Fruit fly (Drosophila melanogaster): ENCODE data around the gene Cyp9f3.

The Cyp9f3 gene

DNA sequence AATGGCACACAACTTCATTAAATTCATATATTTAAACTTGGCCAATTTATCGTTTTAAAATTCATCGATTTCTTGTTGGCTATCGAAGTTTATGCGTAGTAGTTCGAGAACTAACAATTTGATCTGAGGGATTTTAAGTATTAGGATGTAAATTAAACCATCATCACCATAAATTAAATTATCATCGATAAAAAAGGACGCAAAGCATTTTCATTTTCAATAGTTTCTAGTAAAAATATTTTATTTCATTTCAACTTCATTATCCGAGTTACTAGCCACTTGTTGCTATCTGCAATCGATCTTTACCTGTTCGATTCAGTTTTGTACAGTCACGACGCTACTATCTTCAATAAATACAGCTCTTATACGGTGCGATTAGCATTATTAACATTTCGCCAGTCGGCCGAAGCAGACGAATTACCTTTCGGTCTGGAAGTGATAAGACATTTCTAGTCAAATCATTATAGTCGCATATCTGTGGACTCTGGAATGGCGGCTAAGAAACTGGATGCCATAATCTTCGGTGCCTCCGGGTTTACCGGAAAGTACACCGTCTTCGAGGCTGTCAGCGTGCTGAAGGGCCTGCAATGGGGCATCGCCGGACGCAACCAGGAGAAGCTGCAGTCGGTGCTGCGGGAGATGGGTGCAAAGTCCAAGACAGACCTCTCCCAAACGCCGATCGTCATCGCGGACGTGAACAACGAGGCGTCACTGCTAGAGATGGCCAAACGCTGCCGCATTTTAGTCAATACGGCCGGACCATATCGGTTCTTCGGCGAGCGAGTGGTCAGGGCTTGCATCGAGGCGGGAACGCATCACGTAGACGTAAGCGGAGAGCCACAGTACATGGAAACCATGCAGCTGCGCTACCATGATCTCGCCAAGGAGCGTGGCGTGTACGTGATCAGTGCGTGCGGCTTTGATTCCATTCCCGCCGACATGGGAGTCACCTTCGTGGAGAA lies 7.8 kb upstream of the Cyp9f3 start, which contains the start of gene CG5167 (continued):
- TF ChIP-seq H15 (GFP tag; IDR thresholded peaks at IDR 0.05) (no peak), CG9727 (GFP tag; optimal IDR thresholded peaks at IDR 0.05) (peak; percentile 59), CG2678 (tag; optimal IDR thresholded peaks at IDR 0.05) (peak; percentile 61), ftz-f1 (GFP tag; optimal IDR thresholded peaks at IDR 0.05) (no peak), kay (GFP tag; optimal IDR thresholded peaks at IDR 0.05) (no peak), lbe (GFP tag; optimal IDR thresholded peaks at IDR 0.05) (peak; percentile 12), zfh1 (GFP tag; IDR thresholded peaks at IDR 0.05) (no peak), CG12236 (GFP tag; optimal IDR thresholded peaks at IDR 0.05) (no peak), CG9609 (GFP tag; optimal IDR thresholded peaks at IDR 0.05) (no peak), CG17385 (GFP tag; optimal IDR thresholded peaks at IDR 0.05) (peak; percentile 23), kni (GFP tag; optimal IDR thresholded peaks at IDR 0.05) (no peak), amos (GFP tag; IDR thresholded peaks at IDR 0.05; ENCODE audit: partially characterized antibody) (peak; percentile 7; the same call in 1 of the 2 replicates), CG43689 (GFP tag; IDR thresholded peaks at IDR 0.05) (no peak), Dll (GFP tag; IDR thresholded peaks at IDR 0.05; ENCODE audit: partially characterized antibody) (peak; percentile 25; the same call in 1 of the 4 replicates), so (GFP tag; IDR thresholded peaks at IDR 0.05) (0 out of 3 replicates have a peak, but pooled peaks have one; percentile 21), pb (GFP tag; optimal IDR thresholded peaks at IDR 0.05) (no peak), CG3281 (GFP tag; optimal IDR thresholded peaks at IDR 0.05) (peak; percentile 24), bigmax (GFP tag; optimal IDR thresholded peaks at IDR 0.05) (no peak), CG3163 (GFP tag; optimal IDR thresholded peaks at IDR 0.05) (no peak), CG12155 (GFP tag; optimal IDR thresholded peaks at IDR 0.05) (peak; percentile 38), esg (GFP tag; conservative IDR thresholded peaks at IDR 0.05) (no peak), insv (GFP tag; optimal IDR thresholded peaks at IDR 0.05) (peak in 1 of 2 experiments; percentile 4), CG13424 (tag; optimal IDR thresholded peaks at IDR 0.05) (peak; percentile 63), CG8765 (GFP tag; IDR thresholded peaks at IDR 0.05) (0 out of 2 replicates have a peak, but pooled peaks have one; percentile 5), CG7786 (GFP tag; optimal IDR thresholded peaks at IDR 0.05) (no peak), CG4424 (GFP tag; optimal IDR thresholded peaks at IDR 0.05) (peak; percentile 11), CG14050 (GFP tag; IDR thresholded peaks at IDR 0.05) (no peak), nerfin-2 (GFP tag; IDR thresholded peaks at IDR 0.05; ENCODE audit: partially characterized antibody) (peak; percentile 23; the same call in 1 of the 2 replicates), CG17359 (tag; optimal IDR thresholded peaks at IDR 0.05) (peak; percentile 49), Dek (tag; optimal IDR thresholded peaks at IDR 0.05) (peak; percentile 47), Adf1 (GFP tag; IDR thresholded peaks at IDR 0.05) (no peak), CG18599 (GFP tag; optimal IDR thresholded peaks at IDR 0.05) (peak; percentile 67), CG11696 (GFP tag; IDR thresholded peaks at IDR 0.05) (no peak), vfl (GFP tag; optimal IDR thresholded peaks at IDR 0.05) (no peak), CG34422 (GFP tag; IDR thresholded peaks at IDR 0.05) (0 out of 3 replicates have a peak, but pooled peaks have one; percentile 30), crc (GFP tag; optimal IDR thresholded peaks at IDR 0.05) (no peak), CG32772 (GFP tag; IDR thresholded peaks at IDR 0.05) (no peak), Fer1 (GFP tag; optimal IDR thresholded peaks at IDR 0.05) (peak; percentile 58), repo (GFP tag; optimal IDR thresholded peaks at IDR 0.05) (no peak), BtbVII (GFP tag; optimal IDR thresholded peaks at IDR 0.05) (peak; percentile 63), CG10267 (tag; optimal IDR thresholded peaks at IDR 0.05) (peak; percentile 64), BEAF-32 (GFP tag; optimal IDR thresholded peaks at IDR 0.05) (peak; percentile 38), CG1603 (tag; optimal IDR thresholded peaks at IDR 0.05) (peak; percentile 39), CG15011 (GFP tag; optimal IDR thresholded peaks at IDR 0.05) (no peak), fd3F (GFP tag; optimal IDR thresholded peaks at IDR 0.05) (peak; percentile 3), hth (optimal IDR thresholded peaks at IDR 0.05) (no peak), CG9215 (GFP tag; IDR thresholded peaks at IDR 0.05) (no peak), HLH3B (GFP tag; IDR thresholded peaks at IDR 0.05) (no peak)

All from whole organism, embryonic.